Fruit fly (Drosophila melanogaster) whole organism, embryonic: ENCODE measurements around the gene CG44005.

Experiments used
- Adf1 ChIP-seq: fragments of 200-800 bp; sonication (Bioruptor generic); IDR thresholded peaks from 2 replicates; pipeline ENCODE4 v1.3.6; 2022; ENCODE audit warnings: missing biosample characterization, missing genetic modification characterization
- Blimp-1 ChIP-seq: fragments of 200-800 bp; sonication (Bioruptor generic); optimal IDR thresholded peaks from 3 replicates; lab custom pipeline; 2018; ENCODE audit warnings: missing biosample characterization, missing genetic modification characterization, mild to moderate bottlenecking, moderate library complexity, missing genetic modification reagents
- CG10267 ChIP-seq: fragments of 200-800 bp; sonication (Bioruptor generic); optimal IDR thresholded peaks from 2 replicates; lab custom pipeline; 2018; ENCODE audit warnings: missing biosample characterization, mild to moderate bottlenecking, missing genetic modification characterization, moderate library complexity
- CG10274 ChIP-seq: fragments of 200-800 bp; sonication (Bioruptor generic); optimal IDR thresholded peaks from 3 replicates; lab custom pipeline; 2017; ENCODE audit warnings: missing biosample characterization, mild to moderate bottlenecking, missing genetic modification characterization
- CG10431 ChIP-seq: fragments of 200-800 bp; sonication (Bioruptor generic); optimal IDR thresholded peaks from 3 replicates; lab custom pipeline; 2018; ENCODE audit warnings: missing biosample characterization, mild to moderate bottlenecking, missing genetic modification characterization
- CG13424 ChIP-seq: fragments of 200-800 bp; sonication (Bioruptor generic); optimal IDR thresholded peaks from 2 replicates; lab custom pipeline; 2019; ENCODE audit warnings: missing biosample characterization, mild to moderate bottlenecking, missing genetic modification characterization, moderate library complexity
- CG13624 ChIP-seq: fragments of 200-800 bp; sonication (Bioruptor generic); optimal IDR thresholded peaks from 2 replicates; lab custom pipeline; 2016; ENCODE audit warnings: missing biosample characterization, missing genetic modification characterization
- CG14667 ChIP-seq: fragments of 200-800 bp; sonication (Bioruptor generic); IDR thresholded peaks from 2 replicates; pipeline ENCODE4 v1.3.6; 2022; ENCODE audit warnings: missing biosample characterization, missing genetic modification characterization
- CG15011 ChIP-seq: fragments of 200-800 bp; sonication (Bioruptor generic); optimal IDR thresholded peaks from 3 replicates; lab custom pipeline; 2018; ENCODE audit warnings: missing biosample characterization, mild to moderate bottlenecking, missing genetic modification characterization
- CG1603 ChIP-seq: fragments of 200-800 bp; sonication (Bioruptor generic); optimal IDR thresholded peaks from 2 replicates; lab custom pipeline; 2019; ENCODE audit warnings: missing biosample characterization, mild to moderate bottlenecking, missing genetic modification characterization, moderate library complexity
- CG17612 ChIP-seq: fragments of 200-800 bp; sonication (Bioruptor generic); IDR thresholded peaks from 2 replicates; pipeline ENCODE4 v1.3.6; 2022; ENCODE audit warnings: missing biosample characterization, missing genetic modification characterization
- CG2202 ChIP-seq: fragments of 200-800 bp; sonication (Bioruptor generic); optimal IDR thresholded peaks from 2 replicates; lab custom pipeline; 2018; ENCODE audit warnings: missing biosample characterization, mild to moderate bottlenecking, missing genetic modification characterization
- CG2678 ChIP-seq: fragments of 200-800 bp; sonication (Bioruptor generic); optimal IDR thresholded peaks from 3 replicates; lab custom pipeline; 2019; ENCODE audit warnings: missing biosample characterization, mild to moderate bottlenecking, missing genetic modification characterization, moderate library complexity
- CG33213 ChIP-seq: fragments of 200-800 bp; sonication (Bioruptor generic); optimal IDR thresholded peaks from 3 replicates; lab custom pipeline; 2016; ENCODE audit warnings: missing biosample characterization, missing genetic modification characterization
- CG34224 ChIP-seq: fragments of 200-800 bp; sonication (Bioruptor generic); IDR thresholded peaks from 3 replicates; pipeline ENCODE4 v1.3.6; 2022; ENCODE audit warnings: missing biosample characterization, missing genetic modification characterization; ENCODE audit not compliant: partially characterized antibody
- CG42726 ChIP-seq: fragments of 200-800 bp; sonication (Bioruptor generic); IDR thresholded peaks from 2 replicates; pipeline ENCODE4 v1.3.6; 2022; ENCODE audit warnings: missing biosample characterization, missing genetic modification characterization; ENCODE audit not compliant: partially characterized antibody
- CG6654 ChIP-seq: fragments of 200-800 bp; sonication (Bioruptor generic); optimal IDR thresholded peaks from 2 replicates; lab custom pipeline; 2017; ENCODE audit warnings: missing biosample characterization, mild to moderate bottlenecking, missing genetic modification characterization
- CG6791 ChIP-seq: fragments of 200-800 bp; sonication (Bioruptor generic); IDR thresholded peaks from 3 replicates; pipeline ENCODE4 v1.3.6; 2022; ENCODE audit warnings: missing biosample characterization, missing genetic modification characterization; ENCODE audit not compliant: partially characterized antibody
- CG7372 ChIP-seq: fragments of 200-800 bp; sonication (Bioruptor generic); IDR thresholded peaks from 2 replicates; pipeline ENCODE4 v1.3.6; 2022; ENCODE audit warnings: missing biosample characterization, missing genetic modification characterization
- CG7745 ChIP-seq: fragments of 200-800 bp; sonication (Bioruptor generic); optimal IDR thresholded peaks from 2 replicates; lab custom pipeline; 2018; ENCODE audit warnings: missing biosample characterization, mild to moderate bottlenecking, missing genetic modification characterization, moderate library complexity
- CG8089 ChIP-seq: fragments of 200-800 bp; sonication (Bioruptor generic); optimal IDR thresholded peaks from 3 replicates; lab custom pipeline; 2016; ENCODE audit warnings: missing biosample characterization, missing genetic modification characterization
- CG9727 ChIP-seq: fragments of 200-800 bp; sonication (Bioruptor generic); optimal IDR thresholded peaks from 3 replicates; lab custom pipeline; 2017; ENCODE audit warnings: missing biosample characterization, mild to moderate bottlenecking, missing genetic modification characterization
- Chrac-16 ChIP-seq: fragments of 200-800 bp; sonication (Bioruptor generic); optimal IDR thresholded peaks from 3 replicates; lab custom pipeline; 2016; ENCODE audit warnings: missing biosample characterization, missing genetic modification characterization
- Dad ChIP-seq: fragments of 200-800 bp; sonication (Bioruptor generic); optimal IDR thresholded peaks from 3 replicates; lab custom pipeline; 2016; ENCODE audit warnings: missing biosample characterization, missing genetic modification characterization
- Dll ChIP-seq: fragments of 200-800 bp; sonication (Bioruptor generic); IDR thresholded peaks from 4 replicates; pipeline ENCODE4 v1.3.6; 2022; ENCODE audit warnings: missing biosample characterization, missing genetic modification characterization; ENCODE audit not compliant: partially characterized antibody
- Ets65A ChIP-seq: fragments of 200-800 bp; sonication (Bioruptor generic); peaks from one replicate; lab custom pipeline; 2016; ENCODE audit warnings: missing biosample characterization, missing genetic modification characterization
- Fer3 ChIP-seq: fragments of 200-800 bp; sonication (Bioruptor generic); optimal IDR thresholded peaks from 2 replicates; lab custom pipeline; 2018; ENCODE audit warnings: missing biosample characterization, mild to moderate bottlenecking, missing genetic modification characterization, moderate library complexity
- HmgZ ChIP-seq: fragments of 200-800 bp; sonication (Bioruptor generic); optimal IDR thresholded peaks from 2 replicates; lab custom pipeline; 2018; ENCODE audit warnings: missing biosample characterization, mild to moderate bottlenecking, missing genetic modification characterization
- Hr39 ChIP-seq: fragments of >200 bp; optimal IDR thresholded peaks from 2 replicates; lab custom pipeline; 2017
- Myb ChIP-seq: fragments of 200-800 bp; sonication (Bioruptor generic); optimal IDR thresholded peaks from 2 replicates; lab custom pipeline; 2016; ENCODE audit warnings: missing biosample characterization, missing genetic modification characterization
- Neu2 ChIP-seq: fragments of 200-800 bp; sonication (Bioruptor generic); optimal IDR thresholded peaks from 3 replicates; lab custom pipeline; 2016; ENCODE audit warnings: missing biosample characterization, missing genetic modification characterization, borderline replicate concordance
- Nf-YB ChIP-seq: fragments of 200-800 bp; sonication (Bioruptor generic); optimal IDR thresholded peaks from 3 replicates; lab custom pipeline; 2019; ENCODE audit warnings: missing biosample characterization, mild to moderate bottlenecking, missing genetic modification characterization, moderate library complexity
- Ptx1 ChIP-seq: fragments of 200-800 bp; sonication (Bioruptor generic); IDR thresholded peaks from 2 replicates; pipeline ENCODE4 v1.3.6; 2022; ENCODE audit warnings: missing biosample characterization, missing genetic modification characterization
- Rfx ChIP-seq: fragments of 200-800 bp; sonication (Bioruptor generic); IDR thresholded peaks from 2 replicates; pipeline ENCODE4 v1.3.6; 2022; ENCODE audit warnings: missing biosample characterization, missing genetic modification characterization
- Side ChIP-seq: fragments of 200-800 bp; sonication (Bioruptor generic); optimal IDR thresholded peaks from 2 replicates; lab custom pipeline; 2016; ENCODE audit warnings: missing biosample characterization, missing genetic modification characterization
- Spps ChIP-seq: fragments of 200-800 bp; sonication (Bioruptor generic); optimal IDR thresholded peaks from 2 replicates; lab custom pipeline; 2018; ENCODE audit warnings: missing biosample characterization, mild to moderate bottlenecking, missing genetic modification characterization
- Sry-δ ChIP-seq: fragments of 200-800 bp; sonication (Bioruptor generic); optimal IDR thresholded peaks from 2 replicates; lab custom pipeline; 2016; ENCODE audit warnings: missing biosample characterization, missing genetic modification characterization
- crol ChIP-seq: fragments of 200-800 bp; sonication (Bioruptor generic); IDR thresholded peaks from 2 replicates; pipeline ENCODE4 v1.3.6; 2022; ENCODE audit warnings: missing biosample characterization, missing genetic modification characterization
- disco-r ChIP-seq: fragments of 200-800 bp; sonication (Bioruptor generic); optimal IDR thresholded peaks from 2 replicates; lab custom pipeline; 2016; ENCODE audit warnings: missing biosample characterization, missing genetic modification characterization
- gro ChIP-seq: fragments of 200-800 bp; sonication (Bioruptor generic); optimal IDR thresholded peaks from 2 replicates; lab custom pipeline; 2016; ENCODE audit warnings: missing biosample characterization, missing genetic modification characterization
- her ChIP-seq: fragments of 200-800 bp; sonication (Bioruptor generic); optimal IDR thresholded peaks from 2 replicates; lab custom pipeline; 2016; ENCODE audit warnings: missing biosample characterization, missing genetic modification characterization
- jumu ChIP-seq: fragments of 200-800 bp; sonication (Bioruptor generic); optimal IDR thresholded peaks from 3 replicates; lab custom pipeline; 2016; ENCODE audit warnings: missing biosample characterization, missing genetic modification characterization
- nerfin-2 ChIP-seq: fragments of 200-800 bp; sonication (Bioruptor generic); IDR thresholded peaks from 2 replicates; pipeline ENCODE4 v1.3.6; 2022; ENCODE audit warnings: missing biosample characterization, missing genetic modification characterization; ENCODE audit not compliant: partially characterized antibody
- pb ChIP-seq: fragments of 200-800 bp; sonication (Bioruptor generic); optimal IDR thresholded peaks from 3 replicates; lab custom pipeline; 2016; ENCODE audit warnings: missing biosample characterization, missing genetic modification characterization
- peb ChIP-seq: fragments of 200-800 bp; sonication (Bioruptor generic); IDR thresholded peaks from 2 replicates; pipeline ENCODE4 v1.3.6; 2022; ENCODE audit warnings: missing biosample characterization, missing genetic modification characterization
- sna ChIP-seq: fragments of 200-800 bp; sonication (Bioruptor generic); IDR thresholded peaks from 2 replicates; pipeline ENCODE4 v1.3.6; 2022; ENCODE audit warnings: missing biosample characterization, missing genetic modification characterization; ENCODE audit not compliant: partially characterized antibody
- sug ChIP-seq: fragments of 200-800 bp; optimal IDR thresholded peaks from 2 replicates; lab custom pipeline; 2019; ENCODE audit warnings: missing biosample characterization, mild to moderate bottlenecking, missing genetic modification characterization, moderate library complexity
- tio ChIP-seq: fragments of 200-800 bp; sonication (Bioruptor generic); optimal IDR thresholded peaks from 2 replicates; lab custom pipeline; 2017; ENCODE audit warnings: missing biosample characterization, missing genetic modification characterization, inconsistent platforms
- trem ChIP-seq: fragments of 200-800 bp; optimal IDR thresholded peaks from 3 replicates; lab custom pipeline; 2019; ENCODE audit warnings: missing biosample characterization, mild to moderate bottlenecking, missing genetic modification characterization, moderate library complexity
- tx ChIP-seq: fragments of 200-800 bp; sonication (Bioruptor generic); optimal IDR thresholded peaks from 2 replicates; lab custom pipeline; 2016; ENCODE audit warnings: missing biosample characterization, missing genetic modification characterization
- vvl ChIP-seq: fragments of 200-800 bp; sonication (Bioruptor generic); IDR thresholded peaks from 2 replicates; pipeline ENCODE4 v1.3.6; 2022; ENCODE audit warnings: missing biosample characterization, missing genetic modification characterization

CG44005 gene

dm6 chr3L:18109459-18109863 is 37.5 kb upstream of the CG44005 start, which contains the start of the genes Polr3D and mus304 (continued):
- TF ChIP-seq CG7372 (GFP tag; lab: Robert Waterston, UW) = peak; percentile 28; the same call in 1 of the 2 replicates
- peak; percentile 75 for TF ChIP-seq trem (tag; lab: Kevin White, UChicago)
- peak; percentile 90 for TF ChIP-seq Ets65A (GFP tag; lab: Kevin White, UChicago)
- TF ChIP-seq Nf-YB = peak; percentile 1
- peak; percentile 80 for TF ChIP-seq Myb
- no peak for TF ChIP-seq CG7745
- no peak for TF ChIP-seq CG10431
- peak; percentile 53; the same call in 1 of the 3 replicates for TF ChIP-seq CG34224
- TF ChIP-seq Ptx1 = no peak
- TF ChIP-seq CG6654 (GFP tag; lab: Kevin White, UChicago) = no peak
- peak; percentile 30 for TF ChIP-seq CG2678 (tag; lab: Kevin White, UChicago)
- peak; percentile 66 for TF ChIP-seq nerfin-2
- 0 out of 2 replicates have a peak, but pooled peaks have one; percentile 14 for TF ChIP-seq Rfx
- no peak for TF ChIP-seq Hr39 (lab: Kevin White, UChicago)
- TF ChIP-seq CG33213 (GFP tag; lab: Kevin White, UChicago) = no peak
- TF ChIP-seq CG42726 (GFP tag; lab: Robert Waterston, UW) = no peak
- TF ChIP-seq Dad (GFP tag; lab: Kevin White, UChicago) = no peak
- TF ChIP-seq disco-r (GFP tag; lab: Kevin White, UChicago) = no peak
- TF ChIP-seq CG8089 = no peak
- TF ChIP-seq pb = no peak
- peak; percentile 52 for TF ChIP-seq CG1603 (tag; lab: Kevin White, UChicago)
- no peak for TF ChIP-seq tio (GFP tag; lab: Kevin White, UChicago)
- TF ChIP-seq CG15011 (GFP tag; lab: Kevin White, UChicago) = no peak
- no peak for TF ChIP-seq Blimp-1 (GFP tag; lab: Kevin White, UChicago)
- TF ChIP-seq peb (GFP tag; lab: Robert Waterston, UW) = no peak
- TF ChIP-seq CG13624 (GFP tag; lab: Kevin White, UChicago) = no peak
- peak; percentile 6 for TF ChIP-seq Side
- TF ChIP-seq CG13424 (tag; lab: Kevin White, UChicago) = peak; percentile 36
- peak; percentile 75 for TF ChIP-seq Sry-δ (GFP tag; lab: Kevin White, UChicago)
- no peak for TF ChIP-seq Spps
- no peak for TF ChIP-seq CG2202 (tag; lab: Kevin White, UChicago)
- TF ChIP-seq Chrac-16 = no peak
- no peak for TF ChIP-seq Fer3 (tag; lab: Kevin White, UChicago)
- no peak for TF ChIP-seq crol (GFP tag; lab: Robert Waterston, UW)
- TF ChIP-seq HmgZ = peak; percentile 44
- no peak for TF ChIP-seq CG10274 (GFP tag; lab: Kevin White, UChicago)
- no peak for TF ChIP-seq CG9727 (GFP tag; lab: Kevin White, UChicago)
- no peak for TF ChIP-seq CG14667 (GFP tag; lab: Robert Waterston, UW)
- no peak for TF ChIP-seq CG17612
- no peak for TF ChIP-seq vvl (GFP tag; lab: Robert Waterston, UW)
- TF ChIP-seq tx (GFP tag; lab: Kevin White, UChicago) = no peak
- TF ChIP-seq CG6791 (GFP tag; lab: Robert Waterston, UW) = peak; percentile 61; the same call in 2 of the 3 replicates
- TF ChIP-seq gro (GFP tag; lab: Kevin White, UChicago) = peak; percentile 64
- TF ChIP-seq Neu2 (GFP tag; lab: Kevin White, UChicago) = peak; percentile 14
- peak; percentile 32 for TF ChIP-seq sug (tag; lab: Kevin White, UChicago)
- TF ChIP-seq her (GFP tag; lab: Kevin White, UChicago) = peak; percentile 27
- no peak for TF ChIP-seq Adf1 (GFP tag; lab: Robert Waterston, UW)
- TF ChIP-seq jumu (GFP tag; lab: Kevin White, UChicago) = peak; percentile 20
- 0 out of 2 replicates have a peak, but pooled peaks have one; percentile 28 for TF ChIP-seq sna (GFP tag; lab: Robert Waterston, UW)
- peak; percentile 27 for TF ChIP-seq CG10267 (tag; lab: Kevin White, UChicago)
- TF ChIP-seq Dll (GFP tag; lab: Robert Waterston, UW) = peak; percentile 67
